Fruit fly (Drosophila melanogaster): Measurements from ENCODE around the gene pigeon.

- peak; percentile 31; the same call in 1 of the 2 replicates for TF ChIP-seq CG31441 (GFP tag; IDR thresholded peaks at IDR 0.05)
- TF ChIP-seq ttk (GFP tag; IDR thresholded peaks at IDR 0.05), result no peak
- no peak for TF ChIP-seq CG3838 (GFP tag; optimal IDR thresholded peaks at IDR 0.05)
These were observed 49.1 kb upstream of the pigeon start for dm6 chr2L:19136735-19137134.
